Fruit fly (Drosophila melanogaster) whole organism, prepupa: ENCODE data around the gene Noa36.

Experiments
- CG4318 ChIP-seq: fragments of 200-800 bp; sonication (Bioruptor generic); optimal IDR thresholded peaks from 3 replicates; lab custom pipeline; 2017; ENCODE audit warnings: missing biosample characterization, mild to moderate bottlenecking, missing genetic modification characterization
- Hr39 ChIP-seq: fragments of 200-800 bp; sonication (Bioruptor generic); optimal IDR thresholded peaks from 2 replicates; lab custom pipeline; 2016; ENCODE audit warnings: missing biosample characterization, missing genetic modification characterization
- acj6 ChIP-seq: fragments of 200-800 bp; sonication (Bioruptor generic); optimal IDR thresholded peaks from 3 replicates; lab custom pipeline; 2016; ENCODE audit warnings: missing biosample characterization, missing genetic modification characterization
- svp ChIP-seq: fragments of 200-800 bp; sonication (Bioruptor generic); peaks from one replicate; lab custom pipeline; 2016; ENCODE audit warnings: missing biosample characterization, missing genetic modification characterization

dm6 chr3R:28548457-28548856 lies 50.6 kb downstream of the Noa36 start:
- TF ChIP-seq acj6 (GFP tag; lab: Kevin White, UChicago) (no peak), Hr39 (no peak), svp (GFP tag; lab: Kevin White, UChicago) (no peak), CG4318 (GFP tag; lab: Kevin White, UChicago) (no peak)
